Worm (Caenorhabditis elegans): ENCODE data around the gene rpl-12.

Gene rpl-12

DNA sequence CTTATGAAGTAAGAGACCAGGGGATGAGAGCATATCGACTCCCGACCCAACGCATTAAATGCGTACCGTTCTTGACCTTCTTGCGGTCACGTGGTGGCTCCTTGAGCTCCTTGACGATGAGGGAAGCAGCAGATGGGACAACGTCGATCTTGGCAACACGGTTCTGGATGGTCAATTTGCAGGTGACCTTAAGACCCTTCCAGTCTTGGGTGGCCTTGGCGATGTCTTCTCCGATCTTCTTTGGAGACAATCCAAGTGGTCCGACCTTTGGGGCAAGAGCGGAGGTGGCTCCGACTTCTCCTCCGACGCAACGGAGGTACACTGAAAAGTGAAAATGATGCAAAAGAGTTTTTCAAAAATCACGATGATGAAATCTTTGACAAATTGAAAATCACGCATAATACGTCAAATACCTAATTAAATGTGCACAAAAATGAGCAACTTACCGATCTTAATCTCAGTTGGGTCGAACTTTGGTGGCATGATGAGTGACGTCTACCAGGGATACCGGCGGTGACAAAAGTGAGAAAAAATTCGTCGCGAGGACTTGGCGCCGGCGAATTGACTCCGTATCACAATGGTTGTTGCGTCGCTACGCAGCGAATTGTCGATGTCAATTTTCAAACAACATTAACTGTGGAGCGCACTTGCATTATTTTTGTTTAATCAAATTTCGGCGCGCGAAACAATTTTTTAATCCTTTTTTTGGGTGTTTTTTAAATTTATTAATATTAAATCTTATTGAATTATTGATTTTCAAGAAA is at the start of gene rpl-12 (continued):
- TF ChIP-seq lim-7 (GFP tag; IDR thresholded peaks at IDR 0.05) (peak; percentile 54; the same call in 1 of the 2 replicates), ceh-28 (tag; optimal IDR thresholded peaks at IDR 0.05) (peak; percentile 16), skn-1 (tag; optimal IDR thresholded peaks at IDR 0.05) (peak; percentile 89), R02D3.7 (tag; optimal IDR thresholded peaks at IDR 0.05) (no peak), snpc-1.2 (GFP tag; IDR thresholded peaks at IDR 0.05) (peak; percentile 74), spr-3 (GFP tag; optimal IDR thresholded peaks at IDR 0.05) (peak; percentile 97), sdz-12 (GFP tag; optimal IDR thresholded peaks at IDR 0.05) (peak; percentile 46), hlh-30 (tag; optimal IDR thresholded peaks at IDR 0.05; ENCODE audit: insufficient read depth) (peak; percentile 97), cey-2 (tag; optimal IDR thresholded peaks at IDR 0.05; ENCODE audit: borderline replicate concordance, insufficient read depth) (peak; percentile 53), F49E8.2 (tag; optimal IDR thresholded peaks at IDR 0.05; ENCODE audit: borderline replicate concordance) (peak; percentile 83), nhr-102 (tag; optimal IDR thresholded peaks at IDR 0.05) (peak; percentile 98), Y75B8A.6 (GFP tag; IDR thresholded peaks at IDR 0.05) (peak; percentile 97), ceh-20 (GFP tag; IDR thresholded peaks at IDR 0.05) (peak; percentile 99), arid-1 (GFP tag; conservative IDR thresholded peaks at IDR 0.05) (peak; percentile 95), nhr-25 (tag; optimal IDR thresholded peaks at IDR 0.05; ENCODE audit: borderline replicate concordance, insufficient read depth) (peak; percentile 96), fos-1 (tag; optimal IDR thresholded peaks at IDR 0.05) (peak; percentile 65), vab-7 (GFP tag; IDR thresholded peaks at IDR 0.05) (peak; percentile 97), jun-1 (tag; optimal IDR thresholded peaks at IDR 0.05) (peak; percentile 93), ZK546.5 (tag; optimal IDR thresholded peaks at IDR 0.05) (peak in 1 of 2 experiments; percentile 88), lin-1 (GFP tag; IDR thresholded peaks at IDR 0.05) (peak; percentile 90), aha-1 (tag) (peak; percentile 99), T26A8.4 (GFP tag; IDR thresholded peaks at IDR 0.05) (peak; percentile 98), mep-1 (tag; optimal IDR thresholded peaks at IDR 0.05) (peak; percentile 99), nhr-10 (tag; optimal IDR thresholded peaks at IDR 0.05) (peak; percentile 77), rbr-2 (tag; optimal IDR thresholded peaks at IDR 0.05) (peak; percentile 98), hmg-1.1 (GFP tag; IDR thresholded peaks at IDR 0.05) (peak; percentile 98), F10B5.3 (tag; optimal IDR thresholded peaks at IDR 0.05) (peak; percentile 90), ZK337.2 (GFP tag; IDR thresholded peaks at IDR 0.05) (no peak), ctbp-1 (GFP tag; IDR thresholded peaks at IDR 0.05) (peak; percentile 96), snpc-4 (tag; optimal IDR thresholded peaks at IDR 0.05) (peak; percentile 23), lin-15B (tag; optimal IDR thresholded peaks at IDR 0.05) (peak; percentile 97), T20F7.1 (GFP tag; optimal IDR thresholded peaks at IDR 0.05) (peak; percentile 96), egl-43 (GFP tag; IDR thresholded peaks at IDR 0.05) (peak; percentile 92), daf-12 (tag; optimal IDR thresholded peaks at IDR 0.05) (no peak), daf-16 (GFP tag; optimal IDR thresholded peaks at IDR 0.05) (peak; percentile 87 to 96), daf-16 (tag; optimal IDR thresholded peaks at IDR 0.05) (peak; percentile 97), nhr-11 (tag; optimal IDR thresholded peaks at IDR 0.05) (peak; percentile 99), dmd-8 (GFP tag; IDR thresholded peaks at IDR 0.05) (0 out of 2 replicates have a peak, but pooled peaks have one; percentile 41), dpl-1 (GFP tag; optimal IDR thresholded peaks at IDR 0.05) (peak; percentile 98), pqm-1 (tag; optimal IDR thresholded peaks at IDR 0.05) (peak; percentile 49), nhr-41 (GFP tag; IDR thresholded peaks at IDR 0.05) (peak; percentile 71), dmd-6 (GFP tag; IDR thresholded peaks at IDR 0.05) (peak; percentile 99), lin-13 (GFP tag; optimal IDR thresholded peaks at IDR 0.05) (peak; percentile 97), egl-27 (tag; optimal IDR thresholded peaks at IDR 0.05) (no peak), F26F4.8 (GFP tag; conservative IDR thresholded peaks at IDR 0.05) (no peak), F44E2.7 (GFP tag; IDR thresholded peaks at IDR 0.05) (no peak), nhr-6 (tag; optimal IDR thresholded peaks at IDR 0.05) (peak; percentile 99), ztf-11 (tag; optimal IDR thresholded peaks at IDR 0.05) (no peak), zip-11 (GFP tag; IDR thresholded peaks at IDR 0.05) (no peak), madf-9 (GFP tag; conservative IDR thresholded peaks at IDR 0.05) (peak; percentile 97)

Data from whole organism, L4 larva.